Fruit fly (Drosophila melanogaster) whole organism, prepupa: Measurements from ENCODE around the gene CG7653.
A peak's percentile ranks its signal among the peaks of the same experiment; 100 is the strongest.

ENCODE experiments used
- Blimp-1 ChIP-seq: fragments of 200-800 bp; sonication (Bioruptor generic); optimal IDR thresholded peaks from 3 replicates; lab custom pipeline; 2017; ENCODE audit warnings: missing biosample characterization, missing genetic modification characterization, mild to moderate bottlenecking, moderate library complexity, missing genetic modification reagents
- CG10631 ChIP-seq: fragments of 200-800 bp; sonication (Bioruptor generic); optimal IDR thresholded peaks from 2 replicates; lab custom pipeline; 2016; ENCODE audit warnings: missing biosample characterization, missing genetic modification characterization
- CG10669 ChIP-seq: fragments of 200-800 bp; sonication (Bioruptor generic); optimal IDR thresholded peaks from 3 replicates; lab custom pipeline; 2018; ENCODE audit warnings: missing biosample characterization, mild to moderate bottlenecking, missing genetic modification characterization, moderate library complexity
- CG11294 ChIP-seq: fragments of 200-800 bp; sonication (Bioruptor generic); IDR thresholded peaks from 2 replicates; pipeline ENCODE4 v1.3.6; 2022; ENCODE audit warnings: missing biosample characterization, missing genetic modification characterization
- CG11762 ChIP-seq: fragments of 200-800 bp; sonication (Bioruptor generic); optimal IDR thresholded peaks from 3 replicates; lab custom pipeline; 2016; ENCODE audit warnings: missing biosample characterization, missing genetic modification characterization; ENCODE audit not compliant: insufficient read depth
- CG1621 ChIP-seq: fragments of 200-800 bp; sonication (Bioruptor generic); optimal IDR thresholded peaks from 3 replicates; lab custom pipeline; 2018; ENCODE audit warnings: missing biosample characterization, mild to moderate bottlenecking, missing genetic modification characterization
- CG16779 ChIP-seq: fragments of 200-800 bp; sonication (Bioruptor generic); optimal IDR thresholded peaks from 3 replicates; lab custom pipeline; 2017; ENCODE audit warnings: missing biosample characterization, mild to moderate bottlenecking, missing genetic modification characterization
- CG31627 ChIP-seq: fragments of 200-800 bp; sonication (Bioruptor generic); optimal IDR thresholded peaks from 3 replicates; lab custom pipeline; 2016; ENCODE audit warnings: missing biosample characterization, missing genetic modification characterization
- CG34406 ChIP-seq: fragments of 200-800 bp; sonication (Bioruptor generic); optimal IDR thresholded peaks from 3 replicates; lab custom pipeline; 2016; ENCODE audit warnings: missing biosample characterization, missing genetic modification characterization
- CG3919 ChIP-seq: fragments of 200-800 bp; sonication (Bioruptor generic); optimal IDR thresholded peaks from 3 replicates; lab custom pipeline; 2016; ENCODE audit warnings: missing biosample characterization, missing genetic modification characterization
- CG4318 ChIP-seq: fragments of 200-800 bp; sonication (Bioruptor generic); optimal IDR thresholded peaks from 3 replicates; lab custom pipeline; 2017; ENCODE audit warnings: missing biosample characterization, mild to moderate bottlenecking, missing genetic modification characterization
- CG6792 ChIP-seq: fragments of 200-800 bp; sonication (Bioruptor generic); optimal IDR thresholded peaks from 3 replicates; lab custom pipeline; 2016; ENCODE audit warnings: missing biosample characterization, missing genetic modification characterization
- CG6808 ChIP-seq: fragments of 200-800 bp; sonication (Bioruptor generic); optimal IDR thresholded peaks from 3 replicates; lab custom pipeline; 2017; ENCODE audit warnings: missing biosample characterization, missing genetic modification characterization, mild to moderate bottlenecking, moderate library complexity, missing genetic modification reagents
- CG7368 ChIP-seq: fragments of 200-800 bp; sonication (Bioruptor generic); optimal IDR thresholded peaks from 3 replicates; lab custom pipeline; 2016; ENCODE audit warnings: missing biosample characterization, missing genetic modification characterization
- CG8119 ChIP-seq: fragments of 200-800 bp; sonication (Bioruptor generic); IDR thresholded peaks from 3 replicates; pipeline ENCODE4 v1.3.6; 2022; ENCODE audit warnings: missing biosample characterization, missing genetic modification characterization
- CG8319 ChIP-seq: fragments of 200-800 bp; sonication (Bioruptor generic); optimal IDR thresholded peaks from 3 replicates; lab custom pipeline; 2016; ENCODE audit warnings: missing biosample characterization, missing genetic modification characterization
- CG8632 ChIP-seq: fragments of 200-800 bp; sonication (Bioruptor generic); optimal IDR thresholded peaks from 3 replicates; lab custom pipeline; 2016; ENCODE audit warnings: missing biosample characterization, missing genetic modification characterization
- CG9139 ChIP-seq: fragments of 200-800 bp; sonication (Bioruptor generic); optimal IDR thresholded peaks from 3 replicates; lab custom pipeline; 2017; ENCODE audit warnings: missing biosample characterization, mild to moderate bottlenecking, missing genetic modification characterization
- Eip78C ChIP-seq: fragments of 200-800 bp; sonication (Bioruptor generic); peaks from one replicate; lab custom pipeline; 2016; ENCODE audit warnings: missing biosample characterization, missing genetic modification characterization
- Eip93F ChIP-seq: fragments of 200-800 bp; sonication (Bioruptor generic); optimal IDR thresholded peaks from 2 replicates; lab custom pipeline; 2016; ENCODE audit warnings: missing biosample characterization, mild to moderate bottlenecking, missing genetic modification characterization
- Ets21C ChIP-seq: fragments of 200-800 bp; sonication (Bioruptor generic); optimal IDR thresholded peaks from 3 replicates; lab custom pipeline; 2016; ENCODE audit warnings: missing biosample characterization, missing genetic modification characterization
- Ets96B ChIP-seq: fragments of 200-800 bp; optimal IDR thresholded peaks from 2 replicates; lab custom pipeline; 2019; ENCODE audit warnings: missing biosample characterization, mild to moderate bottlenecking, missing genetic modification characterization, moderate library complexity
- Gug ChIP-seq: fragments of 200-800 bp; sonication (Bioruptor generic); IDR thresholded peaks from 2 replicates; pipeline ENCODE4 v1.3.6; 2022; ENCODE audit warnings: missing biosample characterization, missing genetic modification characterization
- Hr38 ChIP-seq: sonication (Bioruptor generic); optimal IDR thresholded peaks from 2 replicates; lab custom pipeline; 2016; ENCODE audit warnings: missing biosample characterization, missing genetic modification characterization
- Hr4 ChIP-seq: fragments of 200-800 bp; sonication (Bioruptor generic); optimal IDR thresholded peaks from 3 replicates; lab custom pipeline; 2016; ENCODE audit warnings: missing biosample characterization, missing genetic modification characterization
- Lpt ChIP-seq: fragments of 200-800 bp; sonication (Bioruptor generic); optimal IDR thresholded peaks from 3 replicates; lab custom pipeline; 2016; ENCODE audit warnings: missing biosample characterization, missing genetic modification characterization
- Met ChIP-seq: fragments of 200-800 bp; sonication (Bioruptor generic); optimal IDR thresholded peaks from 3 replicates; lab custom pipeline; 2016; ENCODE audit warnings: missing biosample characterization, missing genetic modification characterization
- OdsH ChIP-seq: fragments of 200-800 bp; sonication (Bioruptor generic); optimal IDR thresholded peaks from 3 replicates; lab custom pipeline; 2016; ENCODE audit warnings: missing biosample characterization, missing genetic modification characterization
- Smox ChIP-seq: fragments of 200-800 bp; sonication (Bioruptor generic); optimal IDR thresholded peaks from 3 replicates; lab custom pipeline; 2016; ENCODE audit warnings: missing biosample characterization, missing genetic modification characterization
- Sox14 ChIP-seq: fragments of 200-800 bp; sonication (Bioruptor generic); optimal IDR thresholded peaks from 3 replicates; lab custom pipeline; 2016; ENCODE audit warnings: missing biosample characterization, missing genetic modification characterization
- Sox15 ChIP-seq: fragments of 200-800 bp; sonication (Bioruptor generic); optimal IDR thresholded peaks from 3 replicates; lab custom pipeline; 2016; ENCODE audit warnings: missing biosample characterization, missing genetic modification characterization
- achi ChIP-seq: fragments of 200-800 bp; sonication (Bioruptor generic); optimal IDR thresholded peaks from 3 replicates; lab custom pipeline; 2016; ENCODE audit warnings: missing biosample characterization, missing genetic modification characterization
- acj6 ChIP-seq: fragments of 200-800 bp; sonication (Bioruptor generic); optimal IDR thresholded peaks from 3 replicates; lab custom pipeline; 2016; ENCODE audit warnings: missing biosample characterization, missing genetic modification characterization
- cyc ChIP-seq: fragments of 200-800 bp; sonication (Bioruptor generic); optimal IDR thresholded peaks from 3 replicates; lab custom pipeline; 2016; ENCODE audit warnings: missing biosample characterization, missing genetic modification characterization
- dac ChIP-seq: fragments of 200-800 bp; sonication (Bioruptor generic); optimal IDR thresholded peaks from 2 replicates; lab custom pipeline; 2017; ENCODE audit warnings: missing biosample characterization, mild to moderate bottlenecking, missing genetic modification characterization
- dsx ChIP-seq: fragments of 200-800 bp; optimal IDR thresholded peaks from 3 replicates; lab custom pipeline; 2019; ENCODE audit warnings: missing biosample characterization, mild to moderate bottlenecking, missing genetic modification characterization, moderate library complexity; ENCODE audit not compliant: poor library complexity, severe bottlenecking
- esn ChIP-seq: fragments of 200-800 bp; sonication (Bioruptor generic); optimal IDR thresholded peaks from 2 replicates; lab custom pipeline; 2016; ENCODE audit warnings: missing biosample characterization, mild to moderate bottlenecking, missing genetic modification characterization, moderate library complexity
- fd59A ChIP-seq: fragments of 200-800 bp; sonication (Bioruptor generic); optimal IDR thresholded peaks from 2 replicates; lab custom pipeline; 2017; ENCODE audit warnings: missing biosample characterization, mild to moderate bottlenecking, missing genetic modification characterization, missing genetic modification reagents
- fd85E ChIP-seq: fragments of 200-800 bp; sonication (Bioruptor generic); optimal IDR thresholded peaks from 3 replicates; lab custom pipeline; 2016; ENCODE audit warnings: missing biosample characterization, missing genetic modification characterization
- fkh ChIP-seq: fragments of 200-800 bp; sonication (Bioruptor generic); optimal IDR thresholded peaks from 3 replicates; lab custom pipeline; 2017; ENCODE audit warnings: missing biosample characterization, mild to moderate bottlenecking, missing genetic modification characterization, moderate library complexity
- net ChIP-seq: fragments of 200-800 bp; sonication (Bioruptor generic); optimal IDR thresholded peaks from 3 replicates; lab custom pipeline; 2016; ENCODE audit warnings: missing biosample characterization, missing genetic modification characterization
- pdm3 ChIP-seq: fragments of 200-800 bp; sonication (Bioruptor generic); optimal IDR thresholded peaks from 3 replicates; lab custom pipeline; 2016; ENCODE audit warnings: missing biosample characterization, missing genetic modification characterization
- salr ChIP-seq, 2 experiments: fragments of 200-800 bp; sonication (Bioruptor generic); optimal IDR thresholded peaks; 3 replicates each; lab custom pipeline; 2016 to 2018; ENCODE audit warnings: missing biosample characterization in 2 of 2, missing genetic modification characterization in 2 of 2, mild to moderate bottlenecking in 1 of 2
- ss ChIP-seq, 2 experiments: fragments of 200-800 bp; sonication (Bioruptor generic); optimal IDR thresholded peaks; 2 replicates in 1 of 2; 3 replicates in 1 of 2; lab custom pipeline; 2017 to 2018; ENCODE audit warnings: mild to moderate bottlenecking in 2 of 2, missing biosample characterization in 2 of 2, missing genetic modification characterization in 2 of 2, moderate library complexity in 1 of 2
- svp ChIP-seq: fragments of 200-800 bp; sonication (Bioruptor generic); peaks from one replicate; lab custom pipeline; 2016; ENCODE audit warnings: missing biosample characterization, missing genetic modification characterization
- vri ChIP-seq: fragments of 200-800 bp; sonication (Bioruptor generic); optimal IDR thresholded peaks from 3 replicates; lab custom pipeline; 2016; ENCODE audit warnings: missing biosample characterization, mild to moderate bottlenecking, missing genetic modification characterization

Gene CG7653

dm6 chr2L:15910937-15911590, 31.1 kb upstream of the CG7653 start (continued):
- TF ChIP-seq Eip93F = peak; percentile 80
- TF ChIP-seq salr (GFP tag; optimal IDR thresholded peaks at IDR 0.05; lab: Kevin White, UChicago) = peak; percentile 92
- peak; percentile 99 for TF ChIP-seq esn (GFP tag; lab: Kevin White, UChicago)
- peak; percentile 89 for TF ChIP-seq Gug (GFP tag; lab: Robert Waterston, UW)
- peak; percentile 97 for TF ChIP-seq Smox (GFP tag; lab: Kevin White, UChicago)
- peak; percentile 90 for TF ChIP-seq CG16779 (tag; lab: Kevin White, UChicago)
- peak; percentile 89 to 92 for TF ChIP-seq ss (GFP tag; optimal IDR thresholded peaks at IDR 0.05; lab: Kevin White, UChicago)
- TF ChIP-seq Sox14 = peak; percentile 97
- peak; percentile 97 for TF ChIP-seq CG8319 (GFP tag; lab: Kevin White, UChicago)

dm6 chr2L:15909826-15910225, 29.9 kb upstream of the CG7653 start:
- TF ChIP-seq fkh (GFP tag; lab: Kevin White, UChicago) = peak; percentile 96
- no peak for TF ChIP-seq CG3919

dm6 chr2L:15909277-15909674, 29.3 kb upstream of the CG7653 start:
- TF ChIP-seq CG7368 (no peak), Sox15 (no peak), Lpt (GFP tag; lab: Kevin White, UChicago) (no peak), fkh (GFP tag; lab: Kevin White, UChicago) (no peak), svp (GFP tag; lab: Kevin White, UChicago) (peak; percentile 11), Eip93F (no peak), CG4318 (GFP tag; lab: Kevin White, UChicago) (no peak), fd85E (GFP tag; lab: Kevin White, UChicago) (no peak), esn (GFP tag; lab: Kevin White, UChicago) (no peak), CG11294 (GFP tag; lab: Robert Waterston, UW) (no peak), CG16779 (tag; lab: Kevin White, UChicago) (no peak), acj6 (peak; percentile 36), CG11762 (GFP tag; lab: Kevin White, UChicago) (no peak), Ets21C (no peak), dac (GFP tag; lab: Kevin White, UChicago) (no peak), Gug (GFP tag; lab: Robert Waterston, UW) (no peak), salr (GFP tag; optimal IDR thresholded peaks at IDR 0.05; lab: Kevin White, UChicago) (no peak), fd59A (GFP tag; lab: Kevin White, UChicago) (peak; percentile 53), OdsH (GFP tag; lab: Kevin White, UChicago) (peak; percentile 40), CG9139 (GFP tag; lab: Kevin White, UChicago) (no peak), achi (GFP tag; lab: Kevin White, UChicago) (peak; percentile 24), Hr38 (GFP tag; lab: Kevin White, UChicago) (no peak), CG34406 (GFP tag; lab: Kevin White, UChicago) (no peak), cyc (GFP tag; lab: Kevin White, UChicago) (no peak), CG10631 (GFP tag; lab: Kevin White, UChicago) (peak; percentile 64), CG8632 (GFP tag; lab: Kevin White, UChicago) (peak; percentile 26), vri (GFP tag; lab: Kevin White, UChicago) (no peak), Blimp-1 (GFP tag; lab: Kevin White, UChicago) (no peak), CG8119 (GFP tag; lab: Robert Waterston, UW) (no peak; the same call in 2 of the 3 replicates), CG6792 (GFP tag; lab: Kevin White, UChicago) (peak; percentile 8), CG1621 (tag; lab: Kevin White, UChicago) (peak; percentile 11), CG6808 (GFP tag; lab: Kevin White, UChicago) (peak; percentile 43), Hr4 (GFP tag; lab: Kevin White, UChicago) (no peak), ss (GFP tag; optimal IDR thresholded peaks at IDR 0.05; lab: Kevin White, UChicago) (peak; percentile 39 to 62), Met (GFP tag; lab: Kevin White, UChicago) (no peak), Eip78C (GFP tag; lab: Kevin White, UChicago) (peak; percentile 75), dsx (GFP tag; lab: Kevin White, UChicago) (peak; percentile 22), net (no peak), CG8319 (GFP tag; lab: Kevin White, UChicago) (no peak), CG31627 (GFP tag; lab: Kevin White, UChicago) (no peak), Ets96B (tag; lab: Kevin White, UChicago) (peak; percentile 77), pdm3 (no peak), CG10669 (GFP tag; lab: Kevin White, UChicago) (peak; percentile 64)
